Fruit fly (Drosophila melanogaster) whole organism, embryonic: ENCODE measurements around the gene me31B.
A peak's percentile ranks its signal among the peaks of the same experiment; 100 is the strongest.

Experiments
- Asciz ChIP-seq: fragments of 200-800 bp; sonication (Bioruptor generic); optimal IDR thresholded peaks from 2 replicates; lab custom pipeline; 2017; ENCODE audit warnings: missing biosample characterization, mild to moderate bottlenecking, missing genetic modification characterization, missing genetic modification reagents
- Awh ChIP-seq: fragments of 200-800 bp; sonication (Bioruptor generic); IDR thresholded peaks from 2 replicates; pipeline ENCODE4, ENCODE4 v1.3.6; 2022; ENCODE audit warnings: missing biosample characterization, missing genetic modification characterization
- B-H2 ChIP-seq: fragments of 200-800 bp; sonication (Bioruptor generic); optimal IDR thresholded peaks from 2 replicates; lab custom pipeline; 2018; ENCODE audit warnings: missing biosample characterization, mild to moderate bottlenecking, missing genetic modification characterization
- BEAF-32 ChIP-seq: fragments of 200-800 bp; sonication (Bioruptor generic); optimal IDR thresholded peaks from 3 replicates; lab custom pipeline; 2017; ENCODE audit warnings: missing biosample characterization, missing genetic modification characterization, mild to moderate bottlenecking, moderate library complexity, missing genetic modification reagents
- Bteb2 ChIP-seq: fragments of 200-800 bp; sonication (Bioruptor generic); optimal IDR thresholded peaks from 2 replicates; lab custom pipeline; 2016; ENCODE audit warnings: missing biosample characterization, missing genetic modification characterization
- CG10209 ChIP-seq: fragments of 200-800 bp; sonication (Bioruptor generic); optimal IDR thresholded peaks from 3 replicates; lab custom pipeline; 2017; ENCODE audit warnings: missing biosample characterization, mild to moderate bottlenecking, missing genetic modification characterization, missing genetic modification reagents
- CG10267 ChIP-seq: fragments of 200-800 bp; sonication (Bioruptor generic); optimal IDR thresholded peaks from 2 replicates; lab custom pipeline; 2018; ENCODE audit warnings: missing biosample characterization, mild to moderate bottlenecking, missing genetic modification characterization, moderate library complexity
- CG12391 ChIP-seq: fragments of 200-800 bp; sonication (Bioruptor generic); optimal IDR thresholded peaks from 3 replicates; lab custom pipeline; 2018; ENCODE audit warnings: missing biosample characterization, mild to moderate bottlenecking, missing genetic modification characterization, moderate library complexity
- CG13296 ChIP-seq: fragments of 200-800 bp; sonication (Bioruptor generic); optimal IDR thresholded peaks from 3 replicates; lab custom pipeline; 2018; ENCODE audit warnings: missing biosample characterization, mild to moderate bottlenecking, missing genetic modification characterization
- CG15601 ChIP-seq: fragments of 200-800 bp; sonication (Bioruptor generic); optimal IDR thresholded peaks from 3 replicates; lab custom pipeline; 2019; ENCODE audit warnings: missing biosample characterization, mild to moderate bottlenecking, missing genetic modification characterization, moderate library complexity
- CG30020 ChIP-seq: fragments of 200-800 bp; optimal IDR thresholded peaks from 2 replicates; lab custom pipeline; 2019; ENCODE audit warnings: missing biosample characterization, mild to moderate bottlenecking, missing genetic modification characterization, moderate library complexity
- CG3163 ChIP-seq: fragments of 200-800 bp; sonication (Bioruptor generic); optimal IDR thresholded peaks from 3 replicates; lab custom pipeline; 2016; ENCODE audit warnings: missing biosample characterization, missing genetic modification characterization
- CG3838 ChIP-seq: fragments of 200-800 bp; sonication (Bioruptor generic); optimal IDR thresholded peaks from 3 replicates; lab custom pipeline; 2016; ENCODE audit warnings: missing biosample characterization, missing genetic modification characterization
- CG3995 ChIP-seq: fragments of 200-800 bp; sonication (Bioruptor generic); optimal IDR thresholded peaks from 3 replicates; lab custom pipeline; 2016; ENCODE audit warnings: missing biosample characterization, missing genetic modification characterization
- CG4360 ChIP-seq: fragments of 200-800 bp; sonication (Bioruptor generic); IDR thresholded peaks from 2 replicates; pipeline ENCODE4 v1.3.6; 2022; ENCODE audit warnings: missing biosample characterization, missing genetic modification characterization
- CG4617 ChIP-seq: fragments of 200-800 bp; sonication (Bioruptor generic); optimal IDR thresholded peaks from 3 replicates; lab custom pipeline; 2016; ENCODE audit warnings: missing biosample characterization, missing genetic modification characterization, borderline replicate concordance
- CG4820 ChIP-seq: fragments of 200-800 bp; sonication (Bioruptor generic); optimal IDR thresholded peaks from 3 replicates; lab custom pipeline; 2016; ENCODE audit warnings: missing biosample characterization, missing genetic modification characterization
- CG6683 ChIP-seq: fragments of 200-800 bp; sonication (Bioruptor generic); optimal IDR thresholded peaks from 2 replicates; lab custom pipeline; 2017; ENCODE audit warnings: missing biosample characterization, mild to moderate bottlenecking, missing genetic modification characterization, missing genetic modification reagents
- CG7745 ChIP-seq: fragments of 200-800 bp; sonication (Bioruptor generic); optimal IDR thresholded peaks from 2 replicates; lab custom pipeline; 2018; ENCODE audit warnings: missing biosample characterization, mild to moderate bottlenecking, missing genetic modification characterization, moderate library complexity
- CG7987 ChIP-seq: fragments of 200-800 bp; sonication (Bioruptor generic); optimal IDR thresholded peaks from 2 replicates; lab custom pipeline; 2018; ENCODE audit warnings: missing biosample characterization, mild to moderate bottlenecking, missing genetic modification characterization, moderate library complexity
- CG8924 ChIP-seq: fragments of 200-800 bp; optimal IDR thresholded peaks from 3 replicates; lab custom pipeline; 2019; ENCODE audit warnings: missing biosample characterization, mild to moderate bottlenecking, missing genetic modification characterization, moderate library complexity
- CG9932 ChIP-seq: fragments of 200-800 bp; sonication (Bioruptor generic); IDR thresholded peaks from 2 replicates; pipeline ENCODE4 v1.3.6; 2022; ENCODE audit warnings: missing biosample characterization, missing genetic modification characterization
- Dip3 ChIP-seq: fragments of 200-800 bp; sonication (Bioruptor generic); optimal IDR thresholded peaks from 3 replicates; lab custom pipeline; 2016; ENCODE audit warnings: missing biosample characterization, missing genetic modification characterization
- E2f2 ChIP-seq: fragments of 200-800 bp; sonication (Bioruptor generic); IDR thresholded peaks from 2 replicates; pipeline ENCODE4 v1.3.6; 2022; ENCODE audit warnings: missing biosample characterization, missing genetic modification characterization
- Fer3 ChIP-seq: fragments of 200-800 bp; sonication (Bioruptor generic); optimal IDR thresholded peaks from 2 replicates; lab custom pipeline; 2018; ENCODE audit warnings: missing biosample characterization, mild to moderate bottlenecking, missing genetic modification characterization, moderate library complexity
- MBD-R2 ChIP-seq: fragments of 200-800 bp; sonication (Bioruptor generic); IDR thresholded peaks from 2 replicates; pipeline ENCODE4 v1.3.6; 2022; ENCODE audit warnings: missing biosample characterization, missing genetic modification characterization
- Med ChIP-seq: fragments of 200-800 bp; sonication (Bioruptor generic); peaks from one replicate; lab custom pipeline; 2016; ENCODE audit warnings: missing biosample characterization, missing genetic modification characterization, mild to moderate bottlenecking, inconsistent platforms, moderate library complexity
- Opbp ChIP-seq: fragments of 200-800 bp; sonication (Bioruptor generic); IDR thresholded peaks from 3 replicates; pipeline ENCODE4 v1.3.6; 2022; ENCODE audit warnings: missing biosample characterization, missing genetic modification characterization; ENCODE audit not compliant: partially characterized antibody
- Trl ChIP-seq, 3 experiments: fragments of >200 bp in 2 of 3; fragments of 200-800 bp in 1 of 3; sonication (Bioruptor generic) in 1 of 3; optimal IDR thresholded peaks; 2 replicates in 1 of 3; 3 replicates in 2 of 3; lab custom pipeline; 2016 to 2017; ENCODE audit warnings: missing biosample characterization in 1 of 3, missing genetic modification characterization in 1 of 3
- gem ChIP-seq: fragments of 200-800 bp; sonication (Bioruptor generic); optimal IDR thresholded peaks from 2 replicates; lab custom pipeline; 2019; ENCODE audit warnings: missing biosample characterization, mild to moderate bottlenecking, missing genetic modification characterization, moderate library complexity
- grau ChIP-seq: fragments of 200-800 bp; optimal IDR thresholded peaks from 3 replicates; lab custom pipeline; 2019; ENCODE audit warnings: missing biosample characterization, mild to moderate bottlenecking, missing genetic modification characterization, moderate library complexity
- jigr1 ChIP-seq: fragments of 200-800 bp; sonication (Bioruptor generic); IDR thresholded peaks from 3 replicates; pipeline ENCODE4 v1.3.6; 2022; ENCODE audit warnings: missing biosample characterization, missing genetic modification characterization
- kah ChIP-seq: fragments of 200-800 bp; sonication (Bioruptor generic); optimal IDR thresholded peaks from 2 replicates; lab custom pipeline; 2018; ENCODE audit warnings: missing biosample characterization, mild to moderate bottlenecking, missing genetic modification characterization
- kni ChIP-seq: fragments of 200-800 bp; sonication (Bioruptor generic); optimal IDR thresholded peaks from 3 replicates; lab custom pipeline; 2017; ENCODE audit warnings: mild to moderate bottlenecking, missing biosample characterization, missing genetic modification reagents, missing genetic modification characterization
- lbe ChIP-seq: fragments of 200-800 bp; sonication (Bioruptor generic); optimal IDR thresholded peaks from 2 replicates; lab custom pipeline; 2016; ENCODE audit warnings: missing biosample characterization, mild to moderate bottlenecking, missing genetic modification characterization
- nom ChIP-seq: fragments of 200-800 bp; sonication (Bioruptor generic); optimal IDR thresholded peaks from 2 replicates; lab custom pipeline; 2017; ENCODE audit warnings: missing biosample characterization, missing genetic modification characterization, mild to moderate bottlenecking, moderate library complexity, missing genetic modification reagents
- pfk ChIP-seq: fragments of 200-800 bp; sonication (Bioruptor generic); optimal IDR thresholded peaks from 2 replicates; lab custom pipeline; 2018; ENCODE audit warnings: missing biosample characterization, mild to moderate bottlenecking, missing genetic modification characterization, moderate library complexity
- pros ChIP-seq: fragments of 200-800 bp; sonication (Bioruptor generic); optimal IDR thresholded peaks from 3 replicates; lab custom pipeline; 2019; ENCODE audit warnings: missing biosample characterization, mild to moderate bottlenecking, missing genetic modification characterization, moderate library complexity
- row ChIP-seq: fragments of 200-800 bp; sonication (Bioruptor generic); IDR thresholded peaks from 3 replicates; pipeline ENCODE4 v1.3.6; 2022; ENCODE audit warnings: missing biosample characterization, missing genetic modification characterization
- sens ChIP-seq: fragments of 200-800 bp; sonication (Bioruptor generic); peaks from one replicate; lab custom pipeline; 2016; ENCODE audit warnings: missing biosample characterization, missing genetic modification characterization
- stwl ChIP-seq: fragments of 200-800 bp; sonication (Bioruptor generic); optimal IDR thresholded peaks from 3 replicates; lab custom pipeline; 2018; ENCODE audit warnings: missing biosample characterization, mild to moderate bottlenecking, missing genetic modification characterization, moderate library complexity
- trem ChIP-seq: fragments of 200-800 bp; optimal IDR thresholded peaks from 3 replicates; lab custom pipeline; 2019; ENCODE audit warnings: missing biosample characterization, mild to moderate bottlenecking, missing genetic modification characterization, moderate library complexity
- vvl ChIP-seq: fragments of 200-800 bp; sonication (Bioruptor generic); IDR thresholded peaks from 2 replicates; pipeline ENCODE4 v1.3.6; 2022; ENCODE audit warnings: missing biosample characterization, missing genetic modification characterization
- wek ChIP-seq: fragments of 200-800 bp; sonication (Bioruptor generic); optimal IDR thresholded peaks from 3 replicates; lab custom pipeline; 2018; ENCODE audit warnings: missing biosample characterization, mild to moderate bottlenecking, missing genetic modification characterization, moderate library complexity
- zf30C ChIP-seq: fragments of 200-800 bp; sonication (Bioruptor generic); optimal IDR thresholded peaks from 3 replicates; lab custom pipeline; 2018; ENCODE audit warnings: missing biosample characterization, mild to moderate bottlenecking, missing genetic modification characterization

Gene me31B

DNA sequence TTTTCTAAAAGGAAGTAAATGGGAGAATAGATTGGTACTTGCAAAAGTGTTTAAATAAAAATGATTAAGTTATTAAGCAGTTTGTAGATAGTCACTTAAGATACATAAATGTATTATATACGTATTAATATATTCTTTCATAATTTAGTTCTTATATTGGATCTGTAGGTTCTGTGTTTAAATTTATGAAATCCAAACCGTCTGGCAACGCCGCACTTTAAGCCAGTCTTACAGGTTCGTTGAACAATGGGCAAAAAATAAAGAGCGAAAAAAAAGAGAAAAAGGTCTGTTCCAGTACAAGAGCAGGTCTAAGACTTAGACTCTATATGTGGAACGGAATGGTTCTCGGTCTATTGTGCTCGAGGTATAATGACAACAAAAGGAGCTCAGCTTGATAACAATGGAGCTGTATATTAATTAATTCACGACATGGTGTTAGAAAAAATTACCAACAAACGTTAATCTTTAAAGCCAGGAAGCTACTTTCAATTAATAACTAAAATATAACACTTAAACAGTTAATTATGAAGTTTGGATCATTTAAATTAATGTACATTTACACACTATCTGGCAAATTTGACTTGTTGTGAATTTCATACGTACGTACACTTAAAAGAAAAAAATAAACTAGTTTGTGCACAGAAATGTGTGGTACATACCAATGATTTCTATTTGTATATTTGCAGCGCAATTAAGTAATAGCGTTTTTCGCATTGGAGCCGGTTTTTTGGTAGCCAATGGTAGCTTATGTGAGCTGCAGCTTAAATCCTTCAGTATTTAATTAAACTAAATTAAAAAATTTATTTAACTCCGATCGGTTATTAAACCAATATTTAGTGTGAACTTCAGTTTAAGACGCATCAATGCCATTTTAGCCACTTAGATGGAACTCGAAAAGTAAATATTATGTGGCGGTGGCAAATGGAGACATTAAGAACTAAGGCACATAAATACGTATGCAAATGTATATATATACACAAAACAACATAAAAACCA, 30.0 kb upstream of the me31B start, which contains the start of gene CG5731:
Gene CG5731, minus strand, starts transcription at position 946 of the 996 bp plus-strand sequence.
- TF ChIP-seq vvl (GFP tag; lab: Robert Waterston, UW) (peak; percentile 39), sens (peak; percentile 85), CG9932 (GFP tag; lab: Robert Waterston, UW) (peak; percentile 48; the same call in 1 of the 2 replicates), Fer3 (tag; lab: Kevin White, UChicago) (no peak), grau (tag; lab: Kevin White, UChicago) (peak; percentile 1), kni (peak; percentile 65), nom (GFP tag; lab: Kevin White, UChicago) (peak; percentile 17), CG13296 (peak; percentile 28), Trl (optimal IDR thresholded peaks at IDR 0.05; lab: Kevin White, UChicago) (peak in 1 of 2 experiments; percentile 27), Trl (GFP tag; optimal IDR thresholded peaks at IDR 0.05; lab: Kevin White, UChicago) (no peak), Dip3 (no peak), Asciz (GFP tag; lab: Kevin White, UChicago) (no peak), CG3163 (GFP tag; lab: Kevin White, UChicago) (peak; percentile 90), CG7987 (GFP tag; lab: Kevin White, UChicago) (no peak), gem (tag; lab: Kevin White, UChicago) (peak; percentile 8), pros (GFP tag; lab: Kevin White, UChicago) (peak; percentile 14), trem (tag; lab: Kevin White, UChicago) (peak; percentile 10), zf30C (GFP tag; lab: Kevin White, UChicago) (peak; percentile 23), Bteb2 (no peak), CG10209 (no peak), row (peak; percentile 19; the same call in 1 of the 3 replicates), CG7745 (tag; lab: Kevin White, UChicago) (peak; percentile 17), CG4617 (GFP tag; lab: Kevin White, UChicago) (peak; percentile 9), jigr1 (GFP tag; lab: Robert Waterston, UW) (no peak), CG15601 (peak; percentile 6), Opbp (no peak), MBD-R2 (GFP tag; lab: Robert Waterston, UW) (0 out of 2 replicates have a peak, but pooled peaks have one; percentile 17), CG4360 (GFP tag; lab: Robert Waterston, UW) (no peak), Med (GFP tag; lab: Kevin White, UChicago) (peak; percentile 68), lbe (GFP tag; lab: Kevin White, UChicago) (peak; percentile 36), B-H2 (peak; percentile 7), pfk (GFP tag; lab: Kevin White, UChicago) (peak; percentile 89), CG8924 (tag; lab: Kevin White, UChicago) (peak; percentile 2), stwl (tag; lab: Kevin White, UChicago) (peak; percentile 41)
- TF ChIP-seq, all 482 proteins: peak for 24

DNA sequence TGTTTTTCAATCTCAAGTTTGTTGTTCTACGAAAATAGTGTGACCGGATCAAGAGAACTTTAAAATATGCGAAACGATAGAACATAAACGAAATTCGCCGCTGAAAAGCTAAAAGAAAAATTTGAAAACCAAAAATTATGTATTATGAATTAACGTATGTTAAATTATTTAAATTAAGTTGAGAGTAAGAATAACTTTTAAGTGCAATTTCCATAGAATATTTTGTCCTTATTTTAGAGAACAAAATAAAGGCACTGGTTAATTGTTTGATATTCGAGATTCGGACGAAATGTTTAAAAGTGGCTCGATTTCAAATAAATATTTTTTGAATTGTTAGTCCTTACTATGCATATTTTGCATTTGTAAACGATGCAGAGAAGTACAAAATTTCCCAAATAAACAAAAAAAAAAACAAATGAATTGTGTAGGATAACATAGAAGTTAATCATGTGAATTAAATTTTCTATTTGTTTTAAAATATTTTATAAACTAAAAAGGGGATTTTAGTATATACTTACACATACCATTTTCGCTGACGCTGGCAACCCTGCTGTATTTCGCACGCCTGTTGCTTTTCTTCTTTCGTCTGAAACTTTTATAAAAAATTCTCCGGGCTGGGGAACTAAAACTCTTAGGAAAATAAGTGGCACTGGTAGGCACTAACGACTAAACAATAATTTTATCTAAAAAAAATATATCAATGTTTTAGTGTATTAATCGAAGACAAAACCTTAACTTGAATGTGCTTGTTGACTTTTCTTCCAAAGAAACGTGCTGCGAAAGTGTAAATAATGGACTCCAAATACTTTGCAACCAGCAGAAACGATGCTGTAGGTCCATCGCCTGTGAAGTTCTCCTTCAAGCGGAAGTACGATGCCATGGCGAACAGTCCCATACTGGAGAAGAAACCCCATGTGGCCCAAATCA, 28.2 kb upstream of the me31B start, which contains the start of the genes CG5727 and ath:
Gene CG5727, minus strand, starts transcription at position 51 of the 927 bp plus-strand sequence.
Gene ath, plus strand, starts transcription at position 513 of the 927 bp plus-strand sequence.
- TF ChIP-seq kah (GFP tag; lab: Kevin White, UChicago) (peak; percentile 88), wek (peak; percentile 38), zf30C (GFP tag; lab: Kevin White, UChicago) (no peak), CG3838 (GFP tag; lab: Kevin White, UChicago) (no peak), CG4820 (no peak), CG10267 (tag; lab: Kevin White, UChicago) (peak; percentile 6), BEAF-32 (GFP tag; lab: Kevin White, UChicago) (peak; percentile 18), CG3995 (GFP tag; lab: Kevin White, UChicago) (peak; percentile 15), CG12391 (tag; lab: Kevin White, UChicago) (peak; percentile 32), E2f2 (GFP tag; lab: Robert Waterston, UW) (peak; percentile 34), CG4617 (GFP tag; lab: Kevin White, UChicago) (peak; percentile 11), CG6683 (GFP tag; lab: Kevin White, UChicago) (no peak), Awh (peak; percentile 38; the same call in 1 of the 2 replicates), CG30020 (tag; lab: Kevin White, UChicago) (peak; percentile 32)
